Fruit fly (Drosophila melanogaster): ENCODE results near the gene CG3588.

DNA sequence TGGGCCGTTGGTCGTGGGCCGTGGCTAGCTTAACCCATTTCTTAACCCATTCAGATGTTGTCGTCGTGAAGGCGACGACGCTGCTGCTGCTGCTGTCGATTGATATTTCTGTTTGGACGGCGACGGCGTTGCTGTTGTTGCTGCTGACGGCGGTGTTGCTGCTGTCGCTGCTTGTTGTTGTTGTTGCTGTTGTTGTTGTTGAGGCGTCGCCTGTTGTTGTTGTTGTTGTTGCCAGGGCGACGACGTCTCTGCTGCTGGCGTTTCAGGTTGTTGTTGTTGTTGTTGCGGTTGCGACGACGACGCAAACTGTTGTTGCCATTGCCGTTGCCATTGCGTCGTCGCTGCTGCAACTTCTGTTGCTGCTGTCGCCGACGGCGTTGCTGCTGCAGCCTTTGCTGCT, 37.1 kb upstream of the CG3588 start:
- no peak for TF ChIP-seq Sin3A (optimal IDR thresholded peaks at IDR 0.05)
- TF ChIP-seq ttk (optimal IDR thresholded peaks at IDR 0.05) = no peak
- no peak for TF ChIP-seq psq (optimal IDR thresholded peaks at IDR 0.05)
